Worm (Caenorhabditis elegans) whole organism, L4/young adult: ENCODE data around the gene mes-1.

ENCODE experiments used
- W03F9.2 ChIP-seq: fragments of 150-350 bp; optimal IDR thresholded peaks from 2 replicates; lab custom pipeline; 2014; ENCODE audit warnings: missing biosample characterization, missing genetic modification characterization
- him-1 ChIP-seq: sonication (generic microtip); optimal IDR thresholded peaks from 2 replicates; lab custom pipeline; 2016; ENCODE audit warnings: missing genotype, missing genetic modification reagents, missing genetic modification characterization, missing compliant biosample characterization

- TF ChIP-seq W03F9.2 = no peak
- no peak for TF ChIP-seq him-1 (tag; lab: Kevin White, UChicago)
Measured at ce11 chrX:11882800-11883199, 25.5 kb downstream of the mes-1 start, which contains the start of the genes Y62H9A.5 and ule-5.
